Worm (Caenorhabditis elegans) whole organism, late embryonic: ENCODE results near the gene F17C11.13.

Source experiments
- Y22D7AL.16 ChIP-seq: sonication (generic microtip); optimal IDR thresholded peaks from 2 replicates; lab custom pipeline; 2016; ENCODE audit warnings: missing genetic modification characterization, missing compliant biosample characterization
- ceh-45 ChIP-seq: fragments of 200-800 bp; sonication (Bioruptor generic); IDR thresholded peaks from 2 replicates; pipeline ENCODE4 v1.3.6; 2022; ENCODE audit warnings: missing genetic modification reagents, missing genetic modification characterization, missing compliant biosample characterization
- elt-2 ChIP-seq: sonication (generic microtip); optimal IDR thresholded peaks from 2 replicates; lab custom pipeline; 2016; ENCODE audit warnings: missing genetic modification reagents, missing genetic modification characterization, missing compliant biosample characterization
- elt-4 ChIP-seq: sonication (generic microtip); optimal IDR thresholded peaks from 2 replicates; lab custom pipeline; 2016; ENCODE audit warnings: missing genetic modification characterization, missing compliant biosample characterization
- unc-86 ChIP-seq: sonication (generic microtip); optimal IDR thresholded peaks from 2 replicates; lab custom pipeline; 2016; ENCODE audit warnings: missing genetic modification characterization, missing compliant biosample characterization

ce11 chrV:10938739-10939138, 17.0 kb upstream of the F17C11.13 start, which contains the start of gene F17C11.11:
- no peak for TF ChIP-seq elt-2 (tag; lab: Kevin White, UChicago)
- no peak for TF ChIP-seq ceh-45 (GFP tag; lab: Robert Waterston, UW)
- TF ChIP-seq Y22D7AL.16 (tag; lab: Kevin White, UChicago), result no peak
- no peak for TF ChIP-seq elt-4
- no peak for TF ChIP-seq unc-86 (tag; lab: Kevin White, UChicago)
